Worm (Caenorhabditis elegans) whole organism, L4/young adult: ENCODE measurements around the gene sdc-3.

Experiments used
- W03F9.2 ChIP-seq: fragments of 150-350 bp; optimal IDR thresholded peaks from 2 replicates; lab custom pipeline; 2014; ENCODE audit warnings: missing biosample characterization, missing genetic modification characterization
- dao-5 ChIP-seq: sonication (generic microtip); optimal IDR thresholded peaks from 2 replicates; lab custom pipeline; 2016; ENCODE audit warnings: missing genotype, missing genetic modification characterization, moderate library complexity, missing compliant biosample characterization
- him-1 ChIP-seq: sonication (generic microtip); optimal IDR thresholded peaks from 2 replicates; lab custom pipeline; 2016; ENCODE audit warnings: missing genotype, missing genetic modification reagents, missing genetic modification characterization, missing compliant biosample characterization

sdc-3 gene

ce11 chrV:15048107-15048506, at the start of gene sdc-3:
Gene sdc-3 (minus strand): TSS chrV:15048207.
- TF ChIP-seq him-1 (tag; lab: Kevin White, UChicago) (no peak), W03F9.2 (tag; lab: Kevin White, UChicago) (no peak), dao-5 (no peak)

ce11 chrV:15094749-15095148, 46.7 kb upstream of the sdc-3 start, which contains the start of gene srx-78:
Gene srx-78 (plus strand): TSS chrV:15095049.
- TF ChIP-seq him-1 (tag; lab: Kevin White, UChicago) (no peak), W03F9.2 (tag; lab: Kevin White, UChicago) (no peak), dao-5 (no peak)

- TF ChIP-seq him-1 (tag; lab: Kevin White, UChicago) = no peak
- TF ChIP-seq dao-5 = no peak
- no peak for TF ChIP-seq W03F9.2 (tag; lab: Kevin White, UChicago)
Observed at ce11 chrV:15092666-15093065, 44.7 kb upstream of the sdc-3 start, which contains the start of gene txt-12. Gene txt-12 (plus strand): TSS chrV:15092966.

ce11 chrV:15090457-15090856, 42.5 kb upstream of the sdc-3 start, which contains the start of gene C01G10.17:
Gene C01G10.17 (plus strand): TSS chrV:15090757.
- TF ChIP-seq him-1 (tag; lab: Kevin White, UChicago) (no peak), W03F9.2 (tag; lab: Kevin White, UChicago) (no peak), dao-5 (no peak)

- TF ChIP-seq him-1 (tag; lab: Kevin White, UChicago) = no peak
- no peak for TF ChIP-seq dao-5
- no peak for TF ChIP-seq W03F9.2 (tag; lab: Kevin White, UChicago)
Observed at ce11 chrV:15089438-15089837, 41.4 kb upstream of the sdc-3 start, which contains the start of the genes C01G10.5 and C01G10.4. Gene C01G10.5 (minus strand): TSS chrV:15089538. Gene C01G10.4 (plus strand): TSS chrV:15089740.

- TF ChIP-seq W03F9.2 (tag; lab: Kevin White, UChicago) (no peak), dao-5 (no peak), him-1 (tag; lab: Kevin White, UChicago) (no peak)
Observed at ce11 chrV:15088613-15089012, 40.6 kb upstream of the sdc-3 start, which contains the start of gene C01G10.18. Gene C01G10.18 (minus strand): TSS chrV:15088713.

- TF ChIP-seq W03F9.2 (tag; lab: Kevin White, UChicago) = no peak
- TF ChIP-seq him-1 (tag; lab: Kevin White, UChicago) = no peak
Observed at ce11 chrV:15087207-15087706, 39.2 kb upstream of the sdc-3 start, which contains the start of the genes C01G10.15 and C01G10.6. Gene C01G10.15 (minus strand): TSS chrV:15087307. Gene C01G10.6 (plus strand): TSS chrV:15087656.

ce11 chrV:15085335-15085800, 37.4 kb upstream of the sdc-3 start, which contains the start of the genes ahsa-1 and C01G10.7:
Gene ahsa-1 (minus strand): TSS chrV:15085385.
Gene C01G10.7 (plus strand): TSS chrV:15085747.
- TF ChIP-seq him-1 (tag; lab: Kevin White, UChicago) (peak; percentile 88), dao-5 (no peak), W03F9.2 (tag; lab: Kevin White, UChicago) (peak; percentile 96)

ce11 chrV:15083659-15084058, 35.7 kb upstream of the sdc-3 start:
- TF ChIP-seq him-1 (tag; lab: Kevin White, UChicago) (no peak), dao-5 (no peak), W03F9.2 (tag; lab: Kevin White, UChicago) (no peak)

- TF ChIP-seq him-1 (tag; lab: Kevin White, UChicago) (peak; percentile 61), dao-5 (no peak), W03F9.2 (tag; lab: Kevin White, UChicago) (peak; percentile 72)
Observed at ce11 chrV:15082291-15082690, 34.3 kb upstream of the sdc-3 start, which contains the start of the genes C01G10.10 and C01G10.9. Gene C01G10.10 (minus strand): TSS chrV:15082441. Gene C01G10.9 (plus strand): TSS chrV:15082530.

- no peak for TF ChIP-seq dao-5
- no peak for TF ChIP-seq W03F9.2 (tag; lab: Kevin White, UChicago)
- no peak for TF ChIP-seq him-1 (tag; lab: Kevin White, UChicago)
Observed at ce11 chrV:15078560-15078959, 30.6 kb upstream of the sdc-3 start.

- TF ChIP-seq dao-5 (no peak), him-1 (tag; lab: Kevin White, UChicago) (peak; percentile 3), W03F9.2 (tag; lab: Kevin White, UChicago) (no peak)
Observed at ce11 chrV:15074907-15075306, 26.9 kb upstream of the sdc-3 start.

- TF ChIP-seq W03F9.2 (tag; lab: Kevin White, UChicago) (no peak), him-1 (tag; lab: Kevin White, UChicago) (no peak), dao-5 (no peak)
Observed at ce11 chrV:15072738-15073137, 24.7 kb upstream of the sdc-3 start.
